Fruit fly (Drosophila melanogaster) whole organism, embryonic: ENCODE measurements around the gene tup.

Experiments
- Abd-B ChIP-seq: fragments of 200-800 bp; sonication (Bioruptor generic); optimal IDR thresholded peaks from 2 replicates; lab custom pipeline; 2018; ENCODE audit warnings: missing biosample characterization, mild to moderate bottlenecking, missing genetic modification characterization, moderate library complexity
- Antp ChIP-seq: fragments of 200-800 bp; sonication (Bioruptor generic); optimal IDR thresholded peaks from 3 replicates; lab custom pipeline; 2016; ENCODE audit warnings: missing biosample characterization, missing genetic modification characterization
- CG10267 ChIP-seq: fragments of 200-800 bp; sonication (Bioruptor generic); optimal IDR thresholded peaks from 2 replicates; lab custom pipeline; 2018; ENCODE audit warnings: missing biosample characterization, mild to moderate bottlenecking, missing genetic modification characterization, moderate library complexity
- CG10543 ChIP-seq: fragments of 200-800 bp; sonication (Bioruptor generic); optimal IDR thresholded peaks from 3 replicates; lab custom pipeline; 2017; ENCODE audit warnings: missing biosample characterization, mild to moderate bottlenecking, missing genetic modification characterization, moderate library complexity
- CG11247 ChIP-seq: fragments of 200-800 bp; sonication (Bioruptor generic); IDR thresholded peaks from 2 replicates; pipeline ENCODE4 v1.3.6; 2022; ENCODE audit warnings: missing biosample characterization, missing genetic modification characterization
- CG12104 ChIP-seq: fragments of 200-800 bp; sonication (Bioruptor generic); optimal IDR thresholded peaks from 3 replicates; lab custom pipeline; 2016; ENCODE audit warnings: missing biosample characterization, missing genetic modification characterization
- CG12236 ChIP-seq: fragments of 200-800 bp; sonication (Bioruptor generic); optimal IDR thresholded peaks from 2 replicates; lab custom pipeline; 2016; ENCODE audit warnings: missing biosample characterization, missing genetic modification characterization
- CG12769 ChIP-seq: fragments of 200-800 bp; sonication (Bioruptor generic); optimal IDR thresholded peaks from 2 replicates; lab custom pipeline; 2019; ENCODE audit warnings: missing biosample characterization, mild to moderate bottlenecking, missing genetic modification characterization, moderate library complexity
- CG13287 ChIP-seq: fragments of 200-800 bp; sonication (Bioruptor generic); IDR thresholded peaks from 2 replicates; pipeline ENCODE4 v1.3.6; 2022; ENCODE audit warnings: missing biosample characterization, missing genetic modification characterization; ENCODE audit not compliant: partially characterized antibody
- CG14014 ChIP-seq: fragments of 200-800 bp; sonication (Bioruptor generic); IDR thresholded peaks from 2 replicates; pipeline ENCODE4 v1.3.6; 2022; ENCODE audit warnings: missing biosample characterization, missing genetic modification characterization
- CG1602 ChIP-seq: fragments of 200-800 bp; sonication (Bioruptor generic); optimal IDR thresholded peaks from 3 replicates; lab custom pipeline; 2016; ENCODE audit warnings: missing biosample characterization, missing genetic modification characterization
- CG2875 ChIP-seq: fragments of 200-800 bp; sonication (Bioruptor generic); optimal IDR thresholded peaks from 2 replicates; lab custom pipeline; 2017; ENCODE audit warnings: missing biosample characterization, mild to moderate bottlenecking, missing genetic modification characterization, missing genetic modification reagents
- CG2889 ChIP-seq: fragments of 200-800 bp; sonication (Bioruptor generic); IDR thresholded peaks from 3 replicates; pipeline ENCODE4 v1.3.6; 2022; ENCODE audit warnings: missing biosample characterization, missing genetic modification characterization
- CG32767 ChIP-seq: fragments of 200-800 bp; sonication (Bioruptor generic); IDR thresholded peaks from 2 replicates; pipeline ENCODE4 v1.3.6; 2022; ENCODE audit warnings: missing biosample characterization, missing genetic modification characterization
- CG3407 ChIP-seq: fragments of 200-800 bp; sonication (Bioruptor generic); optimal IDR thresholded peaks from 2 replicates; lab custom pipeline; 2018; ENCODE audit warnings: missing biosample characterization, mild to moderate bottlenecking, missing genetic modification characterization
- CG3847 ChIP-seq: fragments of 200-800 bp; sonication (Bioruptor generic); IDR thresholded peaks from 2 replicates; pipeline ENCODE4 v1.3.6; 2022; ENCODE audit warnings: missing biosample characterization, missing genetic modification characterization
- CG9727 ChIP-seq: fragments of 200-800 bp; sonication (Bioruptor generic); optimal IDR thresholded peaks from 3 replicates; lab custom pipeline; 2017; ENCODE audit warnings: missing biosample characterization, mild to moderate bottlenecking, missing genetic modification characterization
- Doc3 ChIP-seq: fragments of 200-800 bp; sonication (Bioruptor generic); IDR thresholded peaks from 3 replicates; pipeline ENCODE4 v1.3.6; 2022; ENCODE audit warnings: missing biosample characterization, missing genetic modification characterization; ENCODE audit not compliant: partially characterized antibody
- Eip74EF ChIP-seq, 2 experiments: fragments of 200-800 bp in 1 of 2; fragments of >200 bp in 1 of 2; sonication (Bioruptor generic) in 1 of 2; optimal IDR thresholded peaks; 2 replicates each; lab custom pipeline; 2017 to 2019; ENCODE audit warnings: missing biosample characterization in 2 of 2, missing genetic modification characterization in 2 of 2, mild to moderate bottlenecking in 1 of 2, moderate library complexity in 1 of 2
- Oli ChIP-seq: fragments of 200-800 bp; sonication (Bioruptor generic); optimal IDR thresholded peaks from 2 replicates; lab custom pipeline; 2018; ENCODE audit warnings: missing biosample characterization, mild to moderate bottlenecking, missing genetic modification characterization, moderate library complexity
- Rfx ChIP-seq: fragments of 200-800 bp; sonication (Bioruptor generic); IDR thresholded peaks from 2 replicates; pipeline ENCODE4 v1.3.6; 2022; ENCODE audit warnings: missing biosample characterization, missing genetic modification characterization
- Taf1 ChIP-seq: fragments of 200-800 bp; sonication (Bioruptor generic); IDR thresholded peaks from 2 replicates; pipeline ENCODE4 v1.3.6; 2022; ENCODE audit warnings: missing biosample characterization, missing genetic modification characterization
- Usf ChIP-seq: fragments of 200-800 bp; sonication (Bioruptor generic); optimal IDR thresholded peaks from 2 replicates; lab custom pipeline; 2017; ENCODE audit warnings: missing genotype, missing biosample characterization, missing genetic modification characterization
- abd-A ChIP-seq: fragments of 200-800 bp; sonication (Bioruptor generic); optimal IDR thresholded peaks from 3 replicates; lab custom pipeline; 2019; ENCODE audit warnings: missing biosample characterization, mild to moderate bottlenecking, missing genetic modification characterization, moderate library complexity
- aop ChIP-seq: fragments of 200-800 bp; sonication (Bioruptor generic); IDR thresholded peaks from 2 replicates; pipeline ENCODE4 v1.3.6; 2022; ENCODE audit warnings: missing biosample characterization, missing genetic modification characterization
- ara ChIP-seq: fragments of 200-800 bp; sonication (Bioruptor generic); IDR thresholded peaks from 2 replicates; pipeline ENCODE4 v1.3.6; 2022; ENCODE audit warnings: missing biosample characterization, missing genetic modification characterization
- bsh ChIP-seq, 2 experiments: fragments of 200-800 bp; sonication (Bioruptor generic); optimal IDR thresholded peaks; 2 replicates each; lab custom pipeline; 2017 to 2018; ENCODE audit warnings: mild to moderate bottlenecking in 2 of 2, missing biosample characterization in 2 of 2, missing genetic modification characterization in 2 of 2, moderate library complexity in 1 of 2
- btn ChIP-seq: fragments of 200-800 bp; sonication (Bioruptor generic); optimal IDR thresholded peaks from 2 replicates; lab custom pipeline; 2016; ENCODE audit warnings: missing biosample characterization, missing genetic modification characterization
- cas ChIP-seq: fragments of 200-800 bp; sonication (Bioruptor generic); IDR thresholded peaks from 2 replicates; pipeline ENCODE4 v1.3.6; 2022; ENCODE audit warnings: missing biosample characterization, missing genetic modification characterization
- chif ChIP-seq, 2 experiments: fragments of 200-800 bp; sonication (Bioruptor generic); optimal IDR thresholded peaks; 3 replicates each; lab custom pipeline; 2016; ENCODE audit warnings: missing biosample characterization in 2 of 2, missing genetic modification characterization in 2 of 2
- chn ChIP-seq: fragments of 200-800 bp; sonication (Bioruptor generic); optimal IDR thresholded peaks from 2 replicates; lab custom pipeline; 2016; ENCODE audit warnings: missing biosample characterization, missing genetic modification characterization
- dati ChIP-seq: fragments of 200-800 bp; sonication (Bioruptor generic); IDR thresholded peaks from 2 replicates; pipeline ENCODE4 v1.3.6; 2022; ENCODE audit warnings: missing biosample characterization, missing genetic modification characterization
- dmrt11E ChIP-seq: fragments of 200-800 bp; sonication (Bioruptor generic); optimal IDR thresholded peaks from 3 replicates; lab custom pipeline; 2018; ENCODE audit warnings: missing biosample characterization, mild to moderate bottlenecking, missing genetic modification characterization, moderate library complexity
- dysf ChIP-seq: fragments of 200-800 bp; sonication (Bioruptor generic); IDR thresholded peaks from 3 replicates; pipeline ENCODE4 v1.3.6; 2022; ENCODE audit warnings: missing biosample characterization, missing genetic modification characterization
- ems ChIP-seq: fragments of 200-800 bp; sonication (Bioruptor generic); optimal IDR thresholded peaks from 3 replicates; lab custom pipeline; 2016; ENCODE audit warnings: missing biosample characterization, missing genetic modification characterization
- fd3F ChIP-seq: fragments of 200-800 bp; sonication (Bioruptor generic); optimal IDR thresholded peaks from 2 replicates; lab custom pipeline; 2018; ENCODE audit warnings: missing biosample characterization, mild to moderate bottlenecking, missing genetic modification characterization, moderate library complexity
- gsb-n ChIP-seq: fragments of 200-800 bp; sonication (Bioruptor generic); optimal IDR thresholded peaks from 3 replicates; lab custom pipeline; 2018; ENCODE audit warnings: missing biosample characterization, mild to moderate bottlenecking, missing genetic modification characterization
- knrl ChIP-seq: fragments of 200-800 bp; sonication (Bioruptor generic); IDR thresholded peaks from 3 replicates; pipeline ENCODE4 v1.3.6; 2022; ENCODE audit warnings: missing biosample characterization, missing genetic modification characterization; ENCODE audit not compliant: partially characterized antibody
- lilli ChIP-seq: fragments of 200-800 bp; sonication (Bioruptor generic); optimal IDR thresholded peaks from 3 replicates; lab custom pipeline; 2016; ENCODE audit warnings: missing biosample characterization, missing genetic modification characterization
- mld ChIP-seq: fragments of 200-800 bp; sonication (Bioruptor generic); IDR thresholded peaks from 3 replicates; pipeline ENCODE4 v1.3.6; 2022; ENCODE audit warnings: missing biosample characterization, missing genetic modification characterization; ENCODE audit not compliant: partially characterized antibody
- nerfin-1 ChIP-seq: fragments of 200-800 bp; sonication (Bioruptor generic); optimal IDR thresholded peaks from 3 replicates; lab custom pipeline; 2019; ENCODE audit warnings: missing biosample characterization, mild to moderate bottlenecking, missing genetic modification characterization, moderate library complexity
- nmo ChIP-seq: fragments of 200-800 bp; sonication (Bioruptor generic); optimal IDR thresholded peaks from 2 replicates; lab custom pipeline; 2018; ENCODE audit warnings: missing biosample characterization, mild to moderate bottlenecking, missing genetic modification characterization, moderate library complexity
- onecut ChIP-seq: fragments of 200-800 bp; sonication (Bioruptor generic); IDR thresholded peaks from 2 replicates; pipeline ENCODE4 v1.3.6; 2022; ENCODE audit warnings: missing biosample characterization, missing genetic modification characterization
- shn ChIP-seq: fragments of 200-800 bp; sonication (Bioruptor generic); optimal IDR thresholded peaks from 3 replicates; lab custom pipeline; 2016; ENCODE audit warnings: missing biosample characterization, missing genetic modification characterization
- slou ChIP-seq: fragments of 200-800 bp; sonication (Bioruptor generic); optimal IDR thresholded peaks from 3 replicates; lab custom pipeline; 2016; ENCODE audit warnings: missing biosample characterization, missing genetic modification characterization
- sug ChIP-seq: fragments of 200-800 bp; optimal IDR thresholded peaks from 2 replicates; lab custom pipeline; 2019; ENCODE audit warnings: missing biosample characterization, mild to moderate bottlenecking, missing genetic modification characterization, moderate library complexity
- tap ChIP-seq: fragments of 200-800 bp; optimal IDR thresholded peaks from 3 replicates; lab custom pipeline; 2019; ENCODE audit warnings: missing biosample characterization, mild to moderate bottlenecking, missing genetic modification characterization, moderate library complexity
- tgo ChIP-seq: fragments of 200-800 bp; sonication (Bioruptor generic); IDR thresholded peaks from 3 replicates; pipeline ENCODE4 v1.3.6; 2022; ENCODE audit warnings: missing biosample characterization, missing genetic modification characterization
- twi ChIP-seq: fragments of 200-800 bp; optimal IDR thresholded peaks from 2 replicates; lab custom pipeline; 2019; ENCODE audit warnings: missing biosample characterization, mild to moderate bottlenecking, missing genetic modification characterization, moderate library complexity
- vnd ChIP-seq: fragments of 200-800 bp; sonication (Bioruptor generic); IDR thresholded peaks from 3 replicates; pipeline ENCODE4 v1.3.6; 2022; ENCODE audit warnings: missing biosample characterization, missing genetic modification characterization; ENCODE audit not compliant: partially characterized antibody

Gene tup

DNA sequence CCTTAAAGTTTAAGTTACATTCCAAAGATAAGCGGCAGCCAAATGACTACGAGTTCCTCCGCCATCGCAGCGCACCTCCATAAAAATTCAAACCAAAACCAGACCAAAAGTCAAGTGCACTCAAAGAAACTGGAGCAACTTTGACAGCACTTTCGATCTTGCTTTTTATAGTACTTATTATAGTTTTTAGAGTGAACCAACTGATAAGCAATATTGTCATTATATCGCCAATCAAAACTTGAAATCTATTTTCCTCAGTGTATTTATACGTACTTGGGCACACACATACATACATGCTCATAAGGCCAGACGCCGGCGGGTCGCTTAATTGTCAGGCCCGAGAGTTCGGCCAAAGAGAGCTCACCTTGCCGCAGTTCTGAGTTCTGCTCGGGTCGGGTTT, 9.0 kb upstream of the tup start (continued):
- TF ChIP-seq Abd-B (GFP tag; lab: Kevin White, UChicago) (peak; percentile 85), CG1602 (GFP tag; lab: Kevin White, UChicago) (peak; percentile 77), CG2889 (GFP tag; lab: Robert Waterston, UW) (peak; percentile 67; the same call in 2 of the 3 replicates), ems (GFP tag; lab: Kevin White, UChicago) (peak; percentile 72), shn (GFP tag; lab: Kevin White, UChicago) (peak; percentile 62), tgo (GFP tag; lab: Robert Waterston, UW) (peak; percentile 58; the same call in 2 of the 3 replicates), Antp (GFP tag; lab: Kevin White, UChicago) (peak; percentile 58), Doc3 (GFP tag; lab: Robert Waterston, UW) (no peak), Eip74EF (GFP tag; optimal IDR thresholded peaks at IDR 0.05; lab: Kevin White, UChicago) (peak in 1 of 2 experiments; percentile 19), lilli (GFP tag; lab: Kevin White, UChicago) (peak; percentile 76), Taf1 (no peak), CG11247 (peak; percentile 43)

DNA sequence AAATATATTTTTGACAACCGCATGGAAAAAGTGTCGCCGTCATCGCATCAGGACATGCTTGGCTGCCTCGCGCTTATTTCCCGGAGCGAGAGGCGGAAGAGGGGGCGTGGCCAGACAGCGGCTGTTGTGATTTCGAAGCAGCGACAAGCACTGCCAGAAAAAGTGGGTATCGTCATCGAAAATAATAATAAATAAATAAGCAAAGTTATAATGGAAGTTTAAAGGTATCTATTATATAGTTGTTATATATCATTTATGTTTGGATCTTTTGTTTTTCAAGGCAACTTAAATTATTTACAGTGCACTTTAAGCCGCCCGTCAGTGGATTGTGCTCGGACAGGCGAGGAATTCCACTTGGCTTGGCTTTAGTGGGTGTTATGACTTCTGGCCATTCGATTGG, 8.2 kb upstream of the tup start:
- no peak for TF ChIP-seq CG32767 (GFP tag; lab: Robert Waterston, UW)
- TF ChIP-seq CG12769 (tag; lab: Kevin White, UChicago): no peak
- TF ChIP-seq knrl (GFP tag; lab: Robert Waterston, UW): no peak
- no peak for TF ChIP-seq CG12104 (GFP tag; lab: Kevin White, UChicago)
- no peak for TF ChIP-seq dysf (GFP tag; lab: Robert Waterston, UW)
- no peak for TF ChIP-seq twi
- TF ChIP-seq dati: no peak
- TF ChIP-seq chif (GFP tag; optimal IDR thresholded peaks at IDR 0.05; lab: Kevin White, UChicago): no peak
- TF ChIP-seq gsb-n (tag; lab: Kevin White, UChicago): no peak
- no peak for TF ChIP-seq vnd
- peak; percentile 13 for TF ChIP-seq tap (tag; lab: Kevin White, UChicago)
- no peak for TF ChIP-seq Usf (GFP tag; lab: Kevin White, UChicago)
- no peak for TF ChIP-seq abd-A
- TF ChIP-seq cas (GFP tag; lab: Robert Waterston, UW): no peak
- TF ChIP-seq Rfx: peak; percentile 25; the same call in 1 of the 2 replicates
- no peak for TF ChIP-seq mld (GFP tag; lab: Robert Waterston, UW)
- no peak for TF ChIP-seq CG3847 (GFP tag; lab: Robert Waterston, UW)
- TF ChIP-seq btn (GFP tag; lab: Kevin White, UChicago): no peak
- no peak for TF ChIP-seq nerfin-1
- TF ChIP-seq sug: no peak
- no peak for TF ChIP-seq CG2875 (GFP tag; lab: Kevin White, UChicago)
- no peak for TF ChIP-seq CG10543 (GFP tag; lab: Kevin White, UChicago)
- peak; percentile 48 for TF ChIP-seq dmrt11E
- TF ChIP-seq CG10267 (tag; lab: Kevin White, UChicago): peak; percentile 15
- no peak for TF ChIP-seq Oli (tag; lab: Kevin White, UChicago)
- 0 out of 2 replicates have a peak, but pooled peaks have one; percentile 8 for TF ChIP-seq CG14014 (GFP tag; lab: Robert Waterston, UW)
- TF ChIP-seq CG12236 (GFP tag; lab: Kevin White, UChicago): no peak
- TF ChIP-seq CG3407 (GFP tag; lab: Kevin White, UChicago): peak; percentile 11
- TF ChIP-seq bsh (GFP tag; optimal IDR thresholded peaks at IDR 0.05; lab: Kevin White, UChicago): peak in 1 of 2 experiments; percentile 53
- TF ChIP-seq aop (GFP tag; lab: Robert Waterston, UW): no peak
- no peak for TF ChIP-seq chn (GFP tag; lab: Kevin White, UChicago)
- TF ChIP-seq fd3F (GFP tag; lab: Kevin White, UChicago): no peak
- TF ChIP-seq CG13287 (GFP tag; lab: Robert Waterston, UW): no peak
- no peak; the same call in 1 of the 2 replicates for TF ChIP-seq ara (GFP tag; lab: Robert Waterston, UW)
- peak; percentile 14 for TF ChIP-seq nmo
- no peak for TF ChIP-seq slou (GFP tag; lab: Kevin White, UChicago)
- no peak for TF ChIP-seq onecut (GFP tag; lab: Robert Waterston, UW)
- peak; percentile 29 for TF ChIP-seq CG9727
